Fruit fly (Drosophila melanogaster) ovary, adult (tissue): ENCODE results near the gene EMC5.

Source experiments
- CG17801 ChIP-seq: fragments of 200-800 bp; optimal IDR thresholded peaks from 2 replicates; lab custom pipeline; 2019; ENCODE audit warnings: missing biosample characterization, mild to moderate bottlenecking, missing genetic modification characterization, moderate library complexity; ENCODE audit not compliant: partially characterized antibody

EMC5 gene

DNA sequence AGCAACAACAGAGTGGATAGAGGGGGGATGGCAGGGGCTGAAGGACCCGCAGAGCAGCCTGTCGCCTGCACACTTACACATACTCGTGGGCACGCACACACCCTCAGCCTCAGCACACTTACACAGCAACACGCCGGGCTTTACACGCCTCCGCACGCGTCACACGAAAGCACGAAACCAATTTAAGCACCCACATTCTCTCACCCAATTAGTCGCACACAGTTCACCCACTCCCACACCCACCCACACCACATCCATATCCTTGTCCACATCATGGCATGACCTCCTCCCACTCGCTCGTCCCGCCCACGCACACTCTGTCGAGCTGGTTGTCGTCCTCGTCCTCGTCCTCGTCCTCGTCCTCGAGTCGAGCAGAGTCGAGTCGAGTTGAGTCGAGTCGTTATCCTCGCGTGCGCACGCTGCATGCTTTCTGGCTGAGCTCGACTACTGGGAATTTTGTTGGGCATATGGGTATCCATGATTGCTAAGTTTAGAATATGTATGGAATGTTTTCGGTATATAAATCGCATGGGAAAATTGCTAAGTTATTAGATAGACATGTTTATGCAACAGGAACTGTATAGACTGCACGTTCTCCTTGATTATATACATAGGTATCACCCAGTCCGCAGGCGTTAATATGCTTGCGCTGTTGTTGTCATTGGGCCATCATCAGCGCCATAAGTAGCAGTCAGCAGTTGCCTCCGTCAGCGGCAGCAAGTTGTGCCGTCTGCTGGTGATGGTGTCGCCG, 24.6 kb downstream of the EMC5 start:
- TF ChIP-seq CG17801 (GFP tag; lab: Kevin White, UChicago) = no peak

DNA sequence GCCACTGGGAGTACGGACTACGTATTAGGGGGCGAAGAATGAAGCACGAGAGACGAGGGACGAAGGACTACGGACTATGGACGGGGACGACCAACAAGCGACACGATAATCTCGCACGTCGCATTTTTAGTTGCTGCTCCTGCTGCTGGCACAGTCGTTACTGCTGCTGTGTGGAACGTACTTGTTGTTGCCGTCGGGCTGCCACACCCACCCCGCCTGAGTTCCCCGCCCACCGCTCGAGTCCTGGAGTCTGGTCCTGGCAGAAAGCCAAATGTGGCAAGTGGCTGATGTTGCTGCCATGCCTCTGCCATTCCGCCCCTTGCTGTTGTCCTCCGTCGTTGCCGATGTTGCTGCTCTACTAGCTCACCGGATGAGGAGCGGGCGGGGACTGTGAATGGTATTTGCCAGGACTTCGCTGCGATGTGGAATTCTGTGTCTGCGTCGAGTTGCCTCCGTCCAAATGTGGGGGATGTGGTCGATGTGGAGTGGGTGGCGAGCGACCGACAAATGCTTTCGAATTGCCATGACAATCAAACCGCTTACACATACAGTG, 25.3 kb downstream of the EMC5 start:
- no peak for TF ChIP-seq CG17801 (GFP tag; lab: Kevin White, UChicago)

DNA sequence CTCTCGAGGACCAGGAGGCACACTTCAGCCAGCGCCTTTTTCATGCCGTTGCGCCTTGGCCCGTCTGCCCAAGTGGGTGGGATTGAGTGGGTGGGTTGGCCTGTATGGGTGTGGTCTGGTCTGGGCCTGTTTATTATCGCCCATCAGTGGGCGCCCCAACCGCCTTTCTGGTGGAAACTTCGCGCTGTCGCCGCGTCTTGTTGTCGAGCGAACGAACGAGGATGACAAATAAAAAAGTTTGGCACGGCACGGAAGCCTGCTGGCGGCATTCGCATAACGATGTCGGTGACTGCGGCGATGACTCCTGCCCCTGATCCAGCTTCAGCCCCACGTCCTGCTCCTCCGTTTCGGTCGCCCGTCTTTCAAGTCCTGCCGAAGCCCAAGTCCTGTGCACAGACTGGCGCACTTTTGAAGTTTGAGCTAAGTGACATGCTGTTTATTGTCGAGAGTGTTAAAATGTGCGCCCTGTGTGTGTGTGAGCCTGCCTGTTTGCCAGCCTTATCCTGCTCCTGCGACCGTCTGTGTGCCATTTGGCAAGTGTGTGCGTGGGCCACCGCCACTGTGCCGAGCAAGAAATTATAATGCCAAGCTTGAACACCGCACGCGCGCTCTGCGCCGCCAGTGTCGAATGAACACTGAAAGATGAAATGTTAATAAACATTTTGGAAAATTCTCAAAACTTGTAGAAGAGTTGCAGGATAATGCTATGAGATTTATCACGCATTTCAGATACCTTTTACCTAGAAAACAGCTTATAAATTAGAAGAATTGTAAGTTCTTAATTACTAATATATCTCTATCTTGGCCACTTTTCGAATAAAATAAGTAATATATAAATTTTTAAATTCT, 26.7 kb downstream of the EMC5 start:
- no peak for TF ChIP-seq CG17801 (GFP tag; lab: Kevin White, UChicago)

DNA sequence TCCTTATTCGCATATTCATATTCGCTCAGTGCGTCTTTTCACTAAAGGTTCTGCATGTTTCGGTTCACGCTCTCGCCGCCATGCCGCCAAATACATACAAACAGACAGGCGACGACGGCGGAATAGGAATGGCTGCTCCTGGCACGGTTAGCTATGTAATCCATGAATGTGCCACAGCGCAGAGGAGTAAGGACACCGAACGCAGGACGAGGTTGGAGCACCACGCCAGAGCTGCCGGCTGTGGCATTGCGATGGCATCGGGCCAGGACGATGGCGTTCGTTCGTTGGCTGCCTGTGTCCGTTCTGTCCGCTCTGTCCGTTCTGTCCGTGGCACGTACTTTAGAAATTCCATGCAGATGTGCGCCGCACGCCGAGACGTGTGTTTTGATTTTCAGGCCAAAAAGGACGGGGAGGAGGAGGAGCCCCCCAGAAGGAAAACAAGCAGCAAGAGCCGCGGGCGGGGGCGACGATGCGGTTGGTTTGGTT, 27.4 kb downstream of the EMC5 start:
- no peak for TF ChIP-seq CG17801 (GFP tag; lab: Kevin White, UChicago)

- TF ChIP-seq CG17801 (GFP tag; lab: Kevin White, UChicago) = no peak
These were observed 28.1 kb downstream of the EMC5 start for dm6 chr2L:19015628-19016027.

dm6 chr2L:19017060-19017459, 29.6 kb downstream of the EMC5 start:
- TF ChIP-seq CG17801 (GFP tag; lab: Kevin White, UChicago) = no peak

DNA sequence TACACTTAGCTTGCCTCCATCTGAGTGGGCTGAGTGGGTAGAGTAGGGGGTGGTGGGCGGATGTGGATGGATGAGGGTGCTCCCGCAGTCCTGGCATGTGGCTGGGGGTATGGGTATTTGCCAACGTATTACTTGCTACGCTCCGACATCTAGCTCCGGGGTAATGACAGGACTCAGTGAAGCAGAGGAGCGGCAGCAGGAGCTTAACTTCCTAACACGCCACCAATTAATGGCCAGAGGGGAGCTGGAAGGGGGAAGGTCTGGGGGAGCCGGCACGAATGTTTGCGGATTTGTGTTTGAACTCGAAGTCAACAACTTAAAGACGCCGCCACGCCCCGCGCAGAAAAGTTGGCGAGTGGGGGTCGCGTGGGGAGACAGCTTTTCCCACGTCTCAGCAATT, 30.8 kb downstream of the EMC5 start:
- TF ChIP-seq CG17801 (GFP tag; lab: Kevin White, UChicago) = no peak

- no peak for TF ChIP-seq CG17801 (GFP tag; lab: Kevin White, UChicago)
These were observed 31.7 kb downstream of the EMC5 start for dm6 chr2L:19019160-19019592.

- TF ChIP-seq CG17801 (GFP tag; lab: Kevin White, UChicago) = no peak
These were observed 32.1 kb downstream of the EMC5 start for dm6 chr2L:19019640-19020039.

- TF ChIP-seq CG17801 (GFP tag; lab: Kevin White, UChicago) = no peak
These were observed 34.0 kb downstream of the EMC5 start for dm6 chr2L:19021278-19022220.

DNA sequence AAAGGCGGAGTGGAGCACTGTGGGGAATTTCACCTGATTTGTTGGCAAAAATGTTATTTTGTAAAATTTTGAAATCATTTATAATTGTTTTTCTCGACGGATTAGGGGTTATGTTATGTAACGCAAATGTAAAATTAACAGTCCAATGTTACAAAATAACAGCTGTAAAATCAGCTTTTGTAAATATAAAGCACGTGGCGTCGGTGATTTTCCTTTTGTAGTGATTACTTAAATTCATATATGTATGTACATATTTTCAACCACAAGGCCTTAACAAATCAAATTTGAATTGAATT, 34.7 kb downstream of the EMC5 start, which contains the start of gene CG15172:
Gene CG15172 (plus strand): TSS at position 197 of the 296 bp plus-strand sequence.
- no peak for TF ChIP-seq CG17801 (GFP tag; lab: Kevin White, UChicago)

DNA sequence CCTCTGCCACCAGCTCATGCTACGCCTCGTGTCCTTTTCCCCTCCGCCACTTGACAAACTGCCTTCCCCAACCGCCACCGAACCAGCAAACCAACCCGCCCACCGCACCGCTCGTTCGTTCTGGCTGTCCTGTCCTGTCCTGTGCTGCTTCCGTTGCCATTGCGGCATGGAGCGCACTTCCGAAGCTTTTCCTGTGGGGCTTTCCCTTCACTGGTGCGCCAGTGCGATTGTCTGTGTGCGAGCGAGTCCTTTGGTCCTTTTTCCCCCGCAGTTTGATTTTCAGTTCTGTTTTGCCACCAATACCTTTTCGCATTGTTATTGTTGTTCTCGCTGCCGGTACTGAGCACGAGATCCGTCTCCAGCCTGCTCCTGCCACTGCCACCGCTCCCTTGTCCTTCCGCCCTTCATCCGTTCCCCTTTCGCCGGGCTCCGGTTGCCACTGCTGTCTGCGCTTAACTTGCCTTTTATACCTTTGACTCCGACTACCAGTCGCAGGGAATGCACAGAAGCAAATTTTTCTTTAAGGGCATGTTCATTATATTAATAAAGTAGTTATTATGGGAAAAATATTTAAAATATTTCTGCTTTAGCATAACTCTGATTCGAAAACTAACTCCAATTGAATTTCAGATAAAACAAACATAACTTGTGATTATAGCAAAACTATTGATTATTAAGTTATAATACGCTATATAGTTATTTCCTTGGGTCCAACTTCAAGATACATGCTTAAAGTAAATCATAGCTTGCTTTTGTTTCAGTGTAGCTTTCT, 36.7 kb downstream of the EMC5 start:
- TF ChIP-seq CG17801 (GFP tag; lab: Kevin White, UChicago) = no peak

DNA sequence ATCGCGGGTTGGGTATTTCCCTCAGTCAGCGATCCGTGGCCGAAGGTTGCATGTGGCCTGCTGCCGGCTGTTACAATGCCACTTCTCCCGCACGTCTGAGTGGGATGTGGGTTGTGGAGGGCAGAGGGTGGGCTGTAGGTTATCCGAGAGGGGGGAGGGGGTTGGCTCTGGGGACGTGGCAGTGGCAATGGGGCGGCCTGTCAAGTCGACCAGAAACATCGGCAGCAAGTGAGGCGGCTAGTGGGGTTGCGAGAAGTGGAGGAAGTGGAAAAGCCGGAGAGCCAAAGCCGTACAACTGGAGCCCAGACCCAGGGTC, 37.2 kb downstream of the EMC5 start:
- TF ChIP-seq CG17801 (GFP tag; lab: Kevin White, UChicago) = no peak
